Worm (Caenorhabditis elegans) whole organism, early embryonic: ENCODE results near the gene nlp-48.

ENCODE experiments used
- B0310.2 ChIP-seq: sonication (generic microtip); optimal IDR thresholded peaks from 2 replicates; lab custom pipeline; 2016; ENCODE audit warnings: mild to moderate bottlenecking, missing genetic modification characterization, missing compliant biosample characterization
- F13C5.2 ChIP-seq: sonication (generic microtip); optimal IDR thresholded peaks from 2 replicates; lab custom pipeline; 2017; ENCODE audit warnings: mild to moderate bottlenecking, missing genetic modification characterization, inconsistent platforms, missing compliant biosample characterization
- aly-1 ChIP-seq: sonication (generic microtip); optimal IDR thresholded peaks from 2 replicates; lab custom pipeline; 2016; ENCODE audit warnings: missing genetic modification characterization, missing compliant biosample characterization
- ama-1 ChIP-seq: fragments of 150-350 bp; optimal IDR thresholded peaks from 2 replicates; lab custom pipeline; 2014
- ceh-13 ChIP-seq: fragments of 200-800 bp; sonication (Bioruptor generic); optimal IDR thresholded peaks from 2 replicates; lab custom pipeline; 2018; ENCODE audit warnings: mild to moderate bottlenecking, missing genetic modification characterization, missing compliant biosample characterization
- ceh-36 ChIP-seq: sonication (generic microtip); optimal IDR thresholded peaks from 2 replicates; lab custom pipeline; 2016; ENCODE audit warnings: missing genetic modification characterization, inconsistent platforms, missing compliant biosample characterization
- ets-7 ChIP-seq: sonication (generic microtip); optimal IDR thresholded peaks from 2 replicates; lab custom pipeline; 2016; ENCODE audit warnings: missing genotype, missing genetic modification characterization, missing compliant biosample characterization
- flt-1 ChIP-seq: fragments of 200-800 bp; sonication (Bioruptor generic); IDR thresholded peaks from 2 replicates; pipeline ENCODE4 v1.3.6; 2022; ENCODE audit warnings: missing genetic modification characterization, missing compliant biosample characterization
- hmbx-1 ChIP-seq: sonication (generic microtip); optimal IDR thresholded peaks from 2 replicates; lab custom pipeline; 2016; ENCODE audit warnings: mild to moderate bottlenecking, missing genetic modification characterization, missing compliant biosample characterization
- hmg-4 ChIP-seq: fragments of 200-800 bp; sonication (Bioruptor generic); optimal IDR thresholded peaks from 2 replicates; lab custom pipeline; 2018; ENCODE audit warnings: mild to moderate bottlenecking, missing genetic modification characterization, missing compliant biosample characterization
- hnd-1 ChIP-seq: sonication (generic microtip); optimal IDR thresholded peaks from 2 replicates; lab custom pipeline; 2016; ENCODE audit warnings: missing genetic modification characterization, missing compliant biosample characterization
- pes-1 ChIP-seq: fragments of 200-800 bp; sonication (Bioruptor generic); IDR thresholded peaks from 2 replicates; pipeline ENCODE4 v1.3.6; 2022; ENCODE audit warnings: missing genetic modification reagents, missing genetic modification characterization, missing compliant biosample characterization
- scrt-1 ChIP-seq: fragments of 200-800 bp; sonication (Bioruptor generic); IDR thresholded peaks from 2 replicates; pipeline ENCODE4 v1.3.6; 2022; ENCODE audit warnings: missing genetic modification characterization, missing compliant biosample characterization
- sea-1 ChIP-seq: fragments of 200-800 bp; sonication (Bioruptor generic); conservative IDR thresholded peaks from 2 replicates; pipeline ENCODE4 v1.3.6; 2022; ENCODE audit warnings: missing genetic modification characterization, missing compliant biosample characterization
- tbx-11 ChIP-seq: fragments of 200-800 bp; sonication (Bioruptor generic); IDR thresholded peaks from 2 replicates; pipeline ENCODE4 v1.3.6; 2022; ENCODE audit warnings: missing genetic modification characterization, missing compliant biosample characterization
- tbx-37 ChIP-seq: fragments of 200-800 bp; sonication (Bioruptor generic); conservative IDR thresholded peaks from 2 replicates; pipeline ENCODE4 v1.3.6; 2022; ENCODE audit warnings: missing genetic modification reagents, missing genetic modification characterization, missing compliant biosample characterization
- tra-4 ChIP-seq: sonication (generic microtip); optimal IDR thresholded peaks from 2 replicates; lab custom pipeline; 2017; ENCODE audit warnings: missing genetic modification characterization, missing compliant biosample characterization

Gene nlp-48

DNA sequence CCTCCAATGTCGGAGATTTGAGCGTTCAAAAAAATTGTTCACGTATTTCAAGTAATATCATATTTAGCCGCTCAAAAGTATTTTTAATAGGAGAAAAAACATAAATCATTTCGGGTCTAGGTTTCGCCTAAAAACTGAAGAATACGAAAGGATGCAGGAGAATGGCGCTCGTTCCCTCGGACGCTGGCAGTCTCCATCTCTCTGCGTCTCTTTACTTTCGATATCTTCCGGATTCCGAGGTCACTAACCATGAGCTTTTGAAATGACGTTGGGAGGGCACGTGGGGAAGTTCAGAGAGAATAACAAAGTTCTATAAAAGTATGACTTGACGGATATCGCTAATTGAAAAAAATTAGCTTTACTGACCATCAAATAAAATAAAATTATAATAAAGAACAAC, 10.0 kb downstream of the nlp-48 start:
- TF ChIP-seq tbx-37 (GFP tag; lab: Robert Waterston, UW) (no peak), scrt-1 (GFP tag; lab: Robert Waterston, UW) (no peak), hmbx-1 (tag; lab: Kevin White, UChicago) (no peak), hmg-4 (GFP tag; lab: Kevin White, UChicago) (no peak), aly-1 (tag; lab: Kevin White, UChicago) (no peak), tra-4 (no peak)

DNA sequence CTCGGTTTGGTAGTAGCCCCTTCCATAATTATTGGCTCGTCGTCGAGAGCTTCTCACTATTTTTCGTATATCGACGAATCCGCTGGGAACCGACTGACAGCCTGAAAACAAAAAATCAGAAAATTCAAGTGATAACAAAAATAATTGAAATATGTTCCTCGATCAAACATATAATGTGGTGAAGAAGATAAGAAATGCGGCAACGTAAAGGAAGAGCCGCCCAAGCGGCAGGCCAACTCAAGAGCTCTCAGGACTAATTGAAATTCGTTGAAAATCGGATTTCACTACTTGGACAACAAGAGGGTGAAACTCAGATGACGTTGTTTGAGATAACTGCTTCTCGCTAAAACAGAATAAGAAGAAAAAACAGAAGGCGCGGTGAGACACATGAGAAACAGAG, 10.9 kb downstream of the nlp-48 start, which contains the start of gene slc-17.2:
Gene slc-17.2, minus strand, starts transcription at position 101 of the 400 bp plus-strand sequence.
- no peak for TF ChIP-seq F13C5.2 (tag; lab: Kevin White, UChicago)
- TF ChIP-seq ama-1 (lab: Kevin White, UChicago), result no peak
- no peak for TF ChIP-seq ceh-36 (tag; lab: Kevin White, UChicago)
- TF ChIP-seq B0310.2 (tag; lab: Kevin White, UChicago), result no peak

DNA sequence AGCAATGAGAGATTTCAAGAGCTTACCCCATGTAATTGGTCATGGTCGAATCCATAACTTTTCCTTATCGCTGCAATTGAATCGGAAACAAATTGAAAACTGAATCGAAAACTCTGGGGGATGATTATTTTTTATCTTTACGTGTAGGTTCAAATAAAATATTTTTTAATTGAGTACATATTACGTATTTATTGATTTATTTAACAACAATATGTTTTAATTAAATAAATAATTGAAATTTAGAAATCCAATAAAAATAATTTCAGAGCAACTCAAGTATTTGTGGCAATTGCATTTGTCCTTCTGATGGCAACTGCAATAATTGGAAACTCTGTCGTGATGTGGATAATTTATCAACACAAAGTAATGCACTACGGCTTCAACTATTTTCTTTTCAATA, 15.4 kb downstream of the nlp-48 start, which contains the start of gene C38C10.3:
Gene C38C10.3, minus strand, starts transcription at position 101 of the 400 bp plus-strand sequence.
- TF ChIP-seq tra-4, result no peak
- no peak for TF ChIP-seq scrt-1 (GFP tag; lab: Robert Waterston, UW)

DNA sequence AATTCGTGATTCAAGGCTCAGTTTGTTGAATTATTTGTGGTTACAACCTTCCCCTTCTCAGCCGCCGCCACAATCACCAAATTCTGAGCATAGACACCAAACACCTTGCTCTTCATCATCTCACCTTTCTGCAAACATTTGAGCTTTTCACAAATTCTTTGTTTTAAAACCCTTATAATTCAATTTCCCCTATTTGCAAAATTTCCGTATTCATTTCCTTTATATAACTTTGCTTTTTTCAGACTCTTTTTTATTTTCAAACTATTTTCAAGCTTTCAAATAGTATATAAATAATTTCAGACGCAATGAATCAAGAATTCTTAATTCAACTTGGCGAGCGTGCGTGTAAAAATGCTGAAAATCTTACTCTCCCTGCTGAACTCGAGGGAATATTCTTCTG, 17.4 kb downstream of the nlp-48 start, which contains the start of gene tkr-1:
Gene tkr-1, plus strand, starts transcription at position 301 of the 400 bp plus-strand sequence.
- TF ChIP-seq aly-1 (tag; lab: Kevin White, UChicago) (no peak), hmbx-1 (tag; lab: Kevin White, UChicago) (no peak), flt-1 (no peak)

DNA sequence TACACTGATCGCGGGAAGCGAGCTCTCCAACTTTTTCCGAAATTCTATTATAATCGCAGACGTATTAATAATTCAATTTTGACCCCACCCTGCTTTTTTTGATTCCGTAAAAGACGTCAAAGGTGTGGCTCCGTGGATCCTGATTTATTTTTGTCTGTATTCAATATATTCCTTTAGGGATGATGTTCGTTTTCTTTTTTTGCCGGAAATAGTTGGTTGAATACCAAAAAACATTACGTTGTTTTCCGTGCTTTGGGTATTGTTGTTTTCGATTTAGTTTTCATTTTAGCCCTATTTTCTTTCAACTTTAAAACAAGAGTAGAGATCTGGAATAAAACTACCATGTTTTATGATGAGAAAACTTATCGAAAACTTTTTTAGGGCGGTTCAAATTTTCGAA, 24.2 kb downstream of the nlp-48 start:
- no peak for TF ChIP-seq scrt-1 (GFP tag; lab: Robert Waterston, UW)
- TF ChIP-seq pes-1 (GFP tag; lab: Robert Waterston, UW), result no peak
- no peak for TF ChIP-seq sea-1 (GFP tag; lab: Robert Waterston, UW)
- no peak for TF ChIP-seq tra-4
- no peak for TF ChIP-seq flt-1
- TF ChIP-seq F13C5.2 (tag; lab: Kevin White, UChicago), result no peak
- TF ChIP-seq tbx-11 (GFP tag; lab: Robert Waterston, UW), result no peak
- TF ChIP-seq B0310.2 (tag; lab: Kevin White, UChicago), result no peak
- TF ChIP-seq ets-7 (tag; lab: Kevin White, UChicago), result no peak
- TF ChIP-seq hmbx-1 (tag; lab: Kevin White, UChicago), result no peak
- no peak for TF ChIP-seq ceh-36 (tag; lab: Kevin White, UChicago)
- no peak for TF ChIP-seq hnd-1 (tag; lab: Kevin White, UChicago)
- no peak for TF ChIP-seq ama-1 (lab: Kevin White, UChicago)
- TF ChIP-seq aly-1 (tag; lab: Kevin White, UChicago), result no peak
- TF ChIP-seq tbx-37 (GFP tag; lab: Robert Waterston, UW), result no peak

DNA sequence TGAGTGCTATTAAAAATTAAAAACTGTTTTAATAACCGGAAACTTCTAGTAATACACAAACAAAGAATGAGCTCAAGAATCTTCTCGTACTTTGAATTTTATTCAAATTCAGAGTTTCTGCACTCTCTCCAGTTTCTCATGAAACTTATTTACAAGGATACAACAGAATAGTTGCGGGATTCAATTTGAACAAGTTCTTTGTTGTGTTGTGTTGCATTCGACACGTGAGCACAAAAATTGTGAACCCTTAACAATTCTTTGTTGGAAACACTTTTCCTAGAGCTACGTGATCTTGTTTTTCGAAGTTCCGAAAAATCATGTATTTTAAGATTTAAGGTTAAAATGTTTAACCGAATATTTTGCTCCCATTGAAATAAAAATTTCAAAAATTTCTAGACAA, 27.2 kb downstream of the nlp-48 start:
- no peak for TF ChIP-seq hnd-1 (tag; lab: Kevin White, UChicago)
- no peak for TF ChIP-seq flt-1
- no peak for TF ChIP-seq pes-1 (GFP tag; lab: Robert Waterston, UW)
- TF ChIP-seq hmg-4 (GFP tag; lab: Kevin White, UChicago), result no peak
- TF ChIP-seq hmbx-1 (tag; lab: Kevin White, UChicago), result no peak
- TF ChIP-seq ama-1 (lab: Kevin White, UChicago), result no peak
- TF ChIP-seq ets-7 (tag; lab: Kevin White, UChicago), result no peak
- no peak for TF ChIP-seq tra-4
- no peak for TF ChIP-seq tbx-11 (GFP tag; lab: Robert Waterston, UW)
- no peak for TF ChIP-seq scrt-1 (GFP tag; lab: Robert Waterston, UW)
- no peak for TF ChIP-seq B0310.2 (tag; lab: Kevin White, UChicago)

DNA sequence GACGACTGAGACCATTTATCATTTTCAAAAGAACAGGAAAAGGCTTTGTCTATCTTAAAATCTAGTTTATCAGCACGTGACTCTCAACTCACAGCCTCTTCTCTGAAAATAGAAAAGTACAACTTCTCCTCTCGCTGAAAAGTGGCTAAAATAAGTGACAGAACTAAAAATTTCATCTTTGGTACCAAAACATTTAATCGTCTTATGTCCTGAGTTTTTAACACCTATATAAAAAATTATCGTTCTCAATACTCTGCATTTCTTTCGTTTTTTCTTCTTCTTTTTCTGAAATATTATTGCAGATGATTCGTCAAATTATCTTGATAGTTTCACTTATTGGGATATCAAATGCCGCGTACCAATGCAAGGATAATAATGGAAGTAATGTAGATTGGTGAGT, 34.0 kb downstream of the nlp-48 start, which contains the start of gene crn-6:
Gene crn-6, plus strand, starts transcription at position 301 of the 400 bp plus-strand sequence.
- TF ChIP-seq ceh-36 (tag; lab: Kevin White, UChicago), result no peak
- no peak for TF ChIP-seq tra-4
- no peak for TF ChIP-seq pes-1 (GFP tag; lab: Robert Waterston, UW)
- no peak for TF ChIP-seq sea-1 (GFP tag; lab: Robert Waterston, UW)
- no peak for TF ChIP-seq B0310.2 (tag; lab: Kevin White, UChicago)
- no peak for TF ChIP-seq scrt-1 (GFP tag; lab: Robert Waterston, UW)
- TF ChIP-seq hmg-4 (GFP tag; lab: Kevin White, UChicago), result no peak
- no peak for TF ChIP-seq tbx-11 (GFP tag; lab: Robert Waterston, UW)
- TF ChIP-seq ceh-13 (GFP tag; lab: Kevin White, UChicago), result no peak
- no peak for TF ChIP-seq flt-1
- TF ChIP-seq hnd-1 (tag; lab: Kevin White, UChicago), result no peak
- TF ChIP-seq F13C5.2 (tag; lab: Kevin White, UChicago), result no peak
- TF ChIP-seq hmbx-1 (tag; lab: Kevin White, UChicago), result no peak

DNA sequence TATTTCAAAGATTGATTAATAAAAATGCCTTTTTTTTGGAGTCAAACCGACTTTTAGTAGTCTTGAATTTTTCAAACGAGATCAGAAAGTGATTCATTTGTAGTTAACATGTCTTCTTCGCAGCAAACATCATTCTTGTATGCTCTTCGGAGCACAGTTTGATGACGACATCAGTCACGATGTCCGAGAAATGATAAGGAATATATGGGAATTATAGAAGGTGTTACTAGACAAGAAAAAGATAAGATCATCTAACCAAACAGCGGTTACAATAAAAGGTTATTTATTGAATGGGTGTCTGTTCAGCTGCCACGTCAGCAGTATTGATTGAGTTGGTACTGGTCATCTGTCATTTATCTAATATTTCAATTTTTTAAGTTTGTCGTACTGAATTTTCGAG, 34.6 kb downstream of the nlp-48 start:
- no peak for TF ChIP-seq F13C5.2 (tag; lab: Kevin White, UChicago)
- TF ChIP-seq scrt-1 (GFP tag; lab: Robert Waterston, UW), result no peak
- no peak for TF ChIP-seq tbx-37 (GFP tag; lab: Robert Waterston, UW)
- no peak for TF ChIP-seq ama-1 (lab: Kevin White, UChicago)
- no peak for TF ChIP-seq ceh-13 (GFP tag; lab: Kevin White, UChicago)
- TF ChIP-seq aly-1 (tag; lab: Kevin White, UChicago), result no peak
- no peak for TF ChIP-seq hnd-1 (tag; lab: Kevin White, UChicago)
- no peak for TF ChIP-seq B0310.2 (tag; lab: Kevin White, UChicago)
- TF ChIP-seq flt-1, result no peak
- TF ChIP-seq tbx-11 (GFP tag; lab: Robert Waterston, UW), result no peak
- TF ChIP-seq pes-1 (GFP tag; lab: Robert Waterston, UW), result no peak
